Worm (Caenorhabditis elegans): ENCODE measurements around the gene ttm-1.

ttm-1 gene

DNA sequence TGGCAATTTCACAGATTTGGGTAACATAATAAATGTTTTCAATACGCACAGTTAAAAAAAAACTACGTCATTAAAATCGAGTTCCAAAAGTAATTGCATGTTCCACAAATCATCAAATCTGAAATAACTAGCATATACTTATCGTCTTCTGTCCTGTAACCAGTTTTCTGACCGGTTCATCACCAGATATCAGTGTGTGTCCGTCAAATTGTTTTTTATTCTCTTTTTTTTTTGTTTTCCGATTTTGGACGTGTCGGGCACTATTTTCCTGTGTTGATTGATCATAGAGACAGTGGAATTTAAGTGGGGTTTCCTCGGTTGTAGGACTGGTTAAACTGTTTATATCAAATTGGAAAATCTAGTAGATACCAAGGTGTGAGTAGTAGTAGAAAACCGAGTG, 47.1 kb upstream of the ttm-1 start:
- TF ChIP-seq ceh-9 (tag; optimal IDR thresholded peaks at IDR 0.05) (no peak), zag-1 (tag; optimal IDR thresholded peaks at IDR 0.05) (no peak), nhr-28 (tag; optimal IDR thresholded peaks at IDR 0.05) (no peak), ztf-4 (tag; optimal IDR thresholded peaks at IDR 0.05) (no peak), fos-1 (tag; optimal IDR thresholded peaks at IDR 0.05) (no peak), nhr-11 (tag; optimal IDR thresholded peaks at IDR 0.05) (no peak), elt-1 (tag; optimal IDR thresholded peaks at IDR 0.05) (no peak), hmg-11 (tag; optimal IDR thresholded peaks at IDR 0.05) (no peak), ZK546.5 (tag; optimal IDR thresholded peaks at IDR 0.05) (no peak), ceh-16 (tag; optimal IDR thresholded peaks at IDR 0.05) (no peak), eor-1 (tag; optimal IDR thresholded peaks at IDR 0.05) (no peak), R02D3.7 (tag; optimal IDR thresholded peaks at IDR 0.05) (no peak), fkh-10 (GFP tag; optimal IDR thresholded peaks at IDR 0.05) (no peak)

DNA sequence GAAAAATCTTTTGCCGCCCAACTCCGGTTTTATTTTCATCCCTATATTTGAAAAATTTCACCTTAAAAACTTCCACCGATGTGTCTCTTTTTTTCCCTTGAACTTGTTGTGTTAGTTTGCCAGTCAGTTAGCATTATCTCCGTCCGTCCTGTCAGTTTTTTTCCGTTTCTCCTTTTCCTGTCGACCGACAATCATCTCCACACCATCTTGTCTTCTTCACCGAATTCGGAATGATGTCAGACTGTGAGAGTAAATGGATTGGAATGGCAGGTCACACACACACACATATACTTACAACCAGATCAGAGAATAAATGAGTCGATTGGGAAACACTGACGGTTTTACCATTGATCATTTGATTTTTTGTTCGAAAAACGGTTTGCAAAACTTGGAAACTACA, 45.1 kb upstream of the ttm-1 start:
- TF ChIP-seq ceh-9 (tag; optimal IDR thresholded peaks at IDR 0.05) (no peak), unc-62 (GFP tag; optimal IDR thresholded peaks at IDR 0.05) (peak; percentile 4), fkh-2 (tag; optimal IDR thresholded peaks at IDR 0.05) (no peak), nhr-23 (tag; optimal IDR thresholded peaks at IDR 0.05) (peak; percentile 74), fos-1 (tag; optimal IDR thresholded peaks at IDR 0.05) (no peak)

DNA sequence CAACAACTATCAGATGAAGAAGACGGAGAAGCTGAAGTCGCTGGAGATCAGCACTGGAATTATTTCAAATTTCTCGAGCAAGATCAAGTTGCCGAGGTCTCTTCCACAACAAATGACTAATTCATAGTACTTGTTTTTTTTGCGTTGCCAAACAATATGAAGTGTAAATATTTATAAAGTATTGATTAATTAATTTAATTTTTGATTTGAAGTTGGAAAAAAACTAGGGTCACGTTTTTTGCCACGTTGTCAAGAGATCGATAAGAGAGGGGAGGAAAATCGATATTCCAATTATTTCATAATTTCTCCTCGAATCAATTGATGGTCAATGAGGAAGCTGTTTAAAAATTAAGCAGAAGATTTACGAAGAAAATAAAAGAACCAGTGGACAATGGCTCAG, 38.4 kb upstream of the ttm-1 start, which contains the start of gene snf-7:
snf-7 (plus strand) TSS at position 301 of the 400 bp plus-strand sequence.
- TF ChIP-seq nhr-25 (tag; optimal IDR thresholded peaks at IDR 0.05) (no peak), nhr-67 (tag; optimal IDR thresholded peaks at IDR 0.05) (no peak), R02D3.7 (tag; optimal IDR thresholded peaks at IDR 0.05) (no peak), nhr-23 (tag; optimal IDR thresholded peaks at IDR 0.05) (no peak)

DNA sequence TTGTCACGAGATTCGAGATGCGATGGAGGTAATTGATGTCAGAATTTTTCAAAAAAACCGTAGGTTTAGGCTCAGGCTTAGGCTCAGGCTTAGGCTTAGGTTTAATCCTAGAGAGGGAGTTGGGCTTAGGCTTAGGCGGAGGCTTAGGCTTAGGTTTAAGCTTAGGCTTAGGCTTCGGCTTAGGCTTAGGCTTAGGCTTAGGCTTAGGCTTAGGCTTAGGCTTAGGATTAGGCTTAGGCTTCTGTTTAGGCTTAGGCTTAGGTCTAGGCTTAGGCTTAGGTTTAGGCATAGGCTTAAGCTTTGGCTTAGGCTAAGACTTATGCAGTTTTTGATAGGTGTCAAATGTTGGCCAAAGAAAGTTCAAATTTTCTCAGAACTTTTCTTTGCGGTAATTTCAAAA, 37.5 kb upstream of the ttm-1 start:
- TF ChIP-seq elt-3 (tag; optimal IDR thresholded peaks at IDR 0.05) (no peak), fkh-10 (GFP tag; optimal IDR thresholded peaks at IDR 0.05) (no peak), tbx-2 (tag; optimal IDR thresholded peaks at IDR 0.05) (no peak), nhr-25 (tag; optimal IDR thresholded peaks at IDR 0.05) (no peak), ZK546.5 (tag; optimal IDR thresholded peaks at IDR 0.05) (no peak), nhr-43 (tag; optimal IDR thresholded peaks at IDR 0.05; ENCODE audit: poor library complexity, severe bottlenecking) (no peak)

DNA sequence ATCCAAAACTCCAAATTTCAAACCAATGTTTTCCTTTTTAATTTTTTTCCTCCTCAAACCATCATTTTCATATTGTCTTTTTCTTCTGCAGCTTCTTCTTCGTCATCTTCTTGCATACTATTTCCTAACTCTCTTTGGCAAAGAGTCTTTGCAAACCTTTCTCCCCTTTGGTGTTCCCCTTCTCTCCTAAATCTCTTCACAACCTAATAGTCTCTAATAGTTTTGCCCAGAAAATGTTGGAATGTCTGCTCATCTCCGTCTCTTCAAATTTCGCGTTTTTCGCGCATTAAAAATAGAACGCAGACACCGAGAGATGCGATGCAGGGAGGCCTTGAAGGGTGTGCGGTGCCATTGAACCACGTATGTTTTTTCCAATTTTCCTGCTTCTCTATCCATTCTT, 35.3 kb upstream of the ttm-1 start, which contains the start of gene ZK1010.10:
ZK1010.10 (plus strand) TSS at position 286 of the 400 bp plus-strand sequence.
- TF ChIP-seq fkh-10 (GFP tag; optimal IDR thresholded peaks at IDR 0.05): no peak
- TF ChIP-seq fos-1 (tag; optimal IDR thresholded peaks at IDR 0.05): no peak
- no peak for TF ChIP-seq elt-1 (tag; optimal IDR thresholded peaks at IDR 0.05)
- TF ChIP-seq nhr-43 (tag; optimal IDR thresholded peaks at IDR 0.05; ENCODE audit: poor library complexity, severe bottlenecking): no peak
- no peak for TF ChIP-seq nhr-237 (tag; optimal IDR thresholded peaks at IDR 0.05)
- no peak for TF ChIP-seq eor-1 (tag; optimal IDR thresholded peaks at IDR 0.05)
- no peak for TF ChIP-seq nhr-76 (tag; optimal IDR thresholded peaks at IDR 0.05)
- peak; percentile 57 for TF ChIP-seq lin-39 (tag; optimal IDR thresholded peaks at IDR 0.05)
- no peak for TF ChIP-seq egl-27 (tag; optimal IDR thresholded peaks at IDR 0.05)
- peak; percentile 82 for TF ChIP-seq hmg-11 (tag; optimal IDR thresholded peaks at IDR 0.05)
- no peak for TF ChIP-seq unc-39 (tag; optimal IDR thresholded peaks at IDR 0.05)
- TF ChIP-seq ceh-28 (tag; optimal IDR thresholded peaks at IDR 0.05): peak; percentile 43
- no peak for TF ChIP-seq fkh-2 (tag; optimal IDR thresholded peaks at IDR 0.05)
- no peak for TF ChIP-seq zag-1 (tag; optimal IDR thresholded peaks at IDR 0.05)
- no peak for TF ChIP-seq ZK546.5 (tag; optimal IDR thresholded peaks at IDR 0.05)
- TF ChIP-seq nhr-28 (tag; optimal IDR thresholded peaks at IDR 0.05): no peak
- no peak for TF ChIP-seq daf-12 (tag; optimal IDR thresholded peaks at IDR 0.05)
- no peak for TF ChIP-seq ceh-82 (tag; optimal IDR thresholded peaks at IDR 0.05)
- TF ChIP-seq nhr-67 (tag; optimal IDR thresholded peaks at IDR 0.05): no peak
- peak; percentile 16 for TF ChIP-seq nhr-25 (tag; optimal IDR thresholded peaks at IDR 0.05)
- no peak for TF ChIP-seq ceh-16 (tag; optimal IDR thresholded peaks at IDR 0.05)
- no peak for TF ChIP-seq aly-2 (tag; optimal IDR thresholded peaks at IDR 0.05)
- TF ChIP-seq R02D3.7 (tag; optimal IDR thresholded peaks at IDR 0.05): no peak
- no peak for TF ChIP-seq elt-2 (tag; optimal IDR thresholded peaks at IDR 0.05)
- peak; percentile 39 for TF ChIP-seq lin-15B (tag; optimal IDR thresholded peaks at IDR 0.05)
- no peak for TF ChIP-seq nhr-11 (tag; optimal IDR thresholded peaks at IDR 0.05)
- no peak for TF ChIP-seq elt-3 (tag; optimal IDR thresholded peaks at IDR 0.05)
- peak; percentile 85 for TF ChIP-seq nfya-1 (tag; optimal IDR thresholded peaks at IDR 0.05; ENCODE audit: insufficient read depth)
- TF ChIP-seq tbx-2 (tag; optimal IDR thresholded peaks at IDR 0.05): no peak
- TF ChIP-seq unc-62 (GFP tag; optimal IDR thresholded peaks at IDR 0.05): no peak
- no peak for TF ChIP-seq ztf-4 (tag; optimal IDR thresholded peaks at IDR 0.05)
- no peak for TF ChIP-seq nhr-77 (tag; optimal IDR thresholded peaks at IDR 0.05)
- no peak for TF ChIP-seq pha-4 (tag; optimal IDR thresholded peaks at IDR 0.05)
- TF ChIP-seq lsy-12 (tag; optimal IDR thresholded peaks at IDR 0.05): no peak
- TF ChIP-seq egl-5 (tag; optimal IDR thresholded peaks at IDR 0.05): peak; percentile 30
- no peak for TF ChIP-seq sea-2 (GFP tag; optimal IDR thresholded peaks at IDR 0.05)
- no peak for TF ChIP-seq ztf-11 (tag; optimal IDR thresholded peaks at IDR 0.05)
- peak; percentile 7 for TF ChIP-seq jun-1 (tag; optimal IDR thresholded peaks at IDR 0.05)
- no peak for TF ChIP-seq mdl-1 (tag; optimal IDR thresholded peaks at IDR 0.05)
- TF ChIP-seq nhr-12 (tag; optimal IDR thresholded peaks at IDR 0.05): no peak

Measured in whole organism, L3 larva.